ENCODE assay signal across 5 worm cellular contexts in the genomic region with DNA sequence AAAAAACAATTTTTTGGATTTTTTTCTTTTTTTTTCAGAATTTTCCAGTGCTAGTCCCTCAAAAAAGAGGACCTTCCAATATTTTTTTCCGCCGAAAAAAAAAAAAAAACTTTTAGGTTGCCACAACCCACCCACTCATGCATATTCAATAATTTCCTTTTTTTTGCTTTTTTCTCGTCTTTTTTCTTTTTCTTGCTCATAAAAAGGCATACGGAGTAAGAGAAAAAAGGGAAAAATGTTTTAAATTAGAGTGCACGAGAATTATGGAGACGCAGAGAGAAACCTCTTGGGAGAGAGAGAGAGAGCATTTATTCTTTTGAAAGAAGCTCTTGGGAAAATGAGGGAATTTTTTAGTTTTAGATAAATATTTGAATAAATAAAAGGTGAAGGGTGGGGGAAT.
TF ChIP-seq lines count a peak whose summit lies in the region.

No protein-coding gene starts in this region.

TF ChIP-seq in whole organism, L1 larva, 84 proteins besides CTCF, POLR2A, EP300 and RAD21 (continues in another document):
- TF ChIP-seq ceh-8 (GFP tag; optimal IDR thresholded peaks at IDR 0.05; lab: Kevin White, UChicago) = no peak
- TF ChIP-seq lin-15B (tag; optimal IDR thresholded peaks at IDR 0.05; lab: Kevin White, UChicago) = no peak
- no peak for TF ChIP-seq fkh-4 (tag; optimal IDR thresholded peaks at IDR 0.05; lab: Kevin White, UChicago; ENCODE audit: borderline replicate concordance)
- TF ChIP-seq mdl-1 (tag; optimal IDR thresholded peaks at IDR 0.05; lab: Kevin White, UChicago) = no peak
- no peak for TF ChIP-seq egl-13 (tag; optimal IDR thresholded peaks at IDR 0.05; lab: Kevin White, UChicago)
- no peak for TF ChIP-seq ceh-82 (tag; optimal IDR thresholded peaks at IDR 0.05; lab: Kevin White, UChicago)
- TF ChIP-seq C34B4.2 (tag; optimal IDR thresholded peaks at IDR 0.05; lab: Kevin White, UChicago) = no peak
- TF ChIP-seq lin-14 (GFP tag; optimal IDR thresholded peaks at IDR 0.05; lab: Kevin White, UChicago) = peak; percentile 73
- no peak for TF ChIP-seq nhr-19 (GFP tag; conservative IDR thresholded peaks at IDR 0.05; lab: Robert Waterston, UW)
- TF ChIP-seq nhr-237 (tag; optimal IDR thresholded peaks at IDR 0.05; lab: Kevin White, UChicago) = no peak
- no peak for TF ChIP-seq mep-1 (tag; optimal IDR thresholded peaks at IDR 0.05; lab: Kevin White, UChicago)
- TF ChIP-seq mab-9 (GFP tag; IDR thresholded peaks at IDR 0.05; lab: Robert Waterston, UW) = no peak
- TF ChIP-seq nhr-47 (tag; optimal IDR thresholded peaks at IDR 0.05; lab: Kevin White, UChicago) = no peak
- no peak for TF ChIP-seq ces-1 (GFP tag; optimal IDR thresholded peaks at IDR 0.05; lab: Kevin White, UChicago)
- peak; percentile 26 for TF ChIP-seq unc-86 (tag; optimal IDR thresholded peaks at IDR 0.05; lab: Kevin White, UChicago)
- no peak for TF ChIP-seq nhr-20 (tag; optimal IDR thresholded peaks at IDR 0.05; lab: Kevin White, UChicago)
- TF ChIP-seq blmp-1 (tag; optimal IDR thresholded peaks at IDR 0.05; lab: Kevin White, UChicago) = no peak
- TF ChIP-seq xbp-1 (tag; optimal IDR thresholded peaks at IDR 0.05; lab: Kevin White, UChicago) = no peak

TF ChIP-seq in whole organism, L2 larva, 48 proteins besides CTCF, POLR2A, EP300 and RAD21:
- TF ChIP-seq mbf-1 (tag; optimal IDR thresholded peaks at IDR 0.05; lab: Kevin White, UChicago) = no peak
- no peak for TF ChIP-seq lin-39 (tag; optimal IDR thresholded peaks at IDR 0.05; lab: Kevin White, UChicago)
- peak; percentile 55 for TF ChIP-seq C34F6.9 (tag; optimal IDR thresholded peaks at IDR 0.05; lab: Kevin White, UChicago)
- TF ChIP-seq nhr-25 (tag; optimal IDR thresholded peaks at IDR 0.05; lab: Kevin White, UChicago) = no peak
- TF ChIP-seq lin-13 (GFP tag; optimal IDR thresholded peaks at IDR 0.05; lab: Kevin White, UChicago) = no peak
- TF ChIP-seq unc-55 (GFP tag; optimal IDR thresholded peaks at IDR 0.05; lab: Kevin White, UChicago) = peak; percentile 23
- TF ChIP-seq ZK546.5 (tag; optimal IDR thresholded peaks at IDR 0.05; lab: Kevin White, UChicago) = no peak
- no peak for TF ChIP-seq elt-1 (tag; optimal IDR thresholded peaks at IDR 0.05; lab: Kevin White, UChicago)

TF ChIP-seq in whole organism, L3 larva, 47 proteins besides CTCF, POLR2A, EP300 and RAD21:
- no peak for TF ChIP-seq skn-1 (tag; optimal IDR thresholded peaks at IDR 0.05; lab: Kevin White, UChicago)
- peak; percentile 18 for TF ChIP-seq nfya-1 (tag; optimal IDR thresholded peaks at IDR 0.05; lab: Kevin White, UChicago; ENCODE audit: insufficient read depth)
- TF ChIP-seq tbx-2 (tag; optimal IDR thresholded peaks at IDR 0.05; lab: Kevin White, UChicago) = no peak
- no peak for TF ChIP-seq elt-3 (tag; optimal IDR thresholded peaks at IDR 0.05; lab: Kevin White, UChicago)
- no peak for TF ChIP-seq nhr-76 (tag; optimal IDR thresholded peaks at IDR 0.05; lab: Kevin White, UChicago)
- TF ChIP-seq unc-39 (tag; optimal IDR thresholded peaks at IDR 0.05; lab: Kevin White, UChicago) = no peak
- TF ChIP-seq nhr-23 (tag; optimal IDR thresholded peaks at IDR 0.05; lab: Kevin White, UChicago) = no peak

TF ChIP-seq in whole organism, mixed stage, embryonic, 35 proteins besides CTCF, POLR2A, EP300 and RAD21:
- TF ChIP-seq nhr-28 (tag; optimal IDR thresholded peaks at IDR 0.05; lab: Kevin White, UChicago) = no peak
- TF ChIP-seq snpc-4 (tag; optimal IDR thresholded peaks at IDR 0.05; lab: Kevin White, UChicago) = no peak
- no peak for TF ChIP-seq lin-13 (tag; optimal IDR thresholded peaks at IDR 0.05; lab: Kevin White, UChicago)
- TF ChIP-seq ces-1 (GFP tag; optimal IDR thresholded peaks at IDR 0.05; lab: Kevin White, UChicago) = peak; percentile 72
- TF ChIP-seq cnd-1 (tag; optimal IDR thresholded peaks at IDR 0.05; lab: Kevin White, UChicago) = no peak
- TF ChIP-seq nhr-2 (tag; optimal IDR thresholded peaks at IDR 0.05; lab: Kevin White, UChicago) = no peak
TF ChIP-seq in whole organism, mixed stage, embryonic: peak in this region for 1.

TF ChIP-seq in whole organism, young adult, 124 proteins besides CTCF, POLR2A, EP300 and RAD21:
- TF ChIP-seq egrh-3 (GFP tag; IDR thresholded peaks at IDR 0.05; lab: Robert Waterston, UW) (no peak), ama-1 (optimal IDR thresholded peaks at IDR 0.05; lab: Kevin White, UChicago) (no peak), ama-1 (GFP tag; optimal IDR thresholded peaks at IDR 0.05; lab: Kevin White, UChicago) (no peak), efl-1 (GFP tag; optimal IDR thresholded peaks at IDR 0.05; lab: Kevin White, UChicago) (no peak), hmg-1.2 (GFP tag; IDR thresholded peaks at IDR 0.05; lab: Robert Waterston, UW) (peak; percentile 32; the same call in 1 of the 2 replicates), K12H6.12 (tag; optimal IDR thresholded peaks at IDR 0.05; lab: Kevin White, UChicago) (no peak)
TF ChIP-seq in whole organism, young adult: peak in this region for 1.
